Worm (Caenorhabditis elegans) whole organism, L1 larva: Measurements from ENCODE around the gene ZC168.2.
A peak's percentile ranks its signal among the peaks of the same experiment; 100 is the strongest.

ENCODE experiments used
- C04F5.9 ChIP-seq: sonication (generic microtip); optimal IDR thresholded peaks from 2 replicates; lab custom pipeline; 2016; ENCODE audit warnings: missing genetic modification characterization, missing compliant biosample characterization
- aly-2 ChIP-seq: fragments of 150-350 bp; optimal IDR thresholded peaks from 2 replicates; lab custom pipeline; 2014; ENCODE audit warnings: missing biosample characterization, missing genetic modification characterization
- ama-1 ChIP-seq: fragments of 150-350 bp; optimal IDR thresholded peaks from 2 replicates; lab custom pipeline; 2014
- blmp-1 ChIP-seq: fragments of 150-350 bp; optimal IDR thresholded peaks from 2 replicates; lab custom pipeline; 2014; ENCODE audit warnings: missing biosample characterization, missing genetic modification characterization
- ceh-63 ChIP-seq: fragments of 200-800 bp; sonication (Bioruptor generic); optimal IDR thresholded peaks from 2 replicates; lab custom pipeline; 2018; ENCODE audit warnings: mild to moderate bottlenecking, missing genetic modification characterization, missing compliant biosample characterization
- ceh-8 ChIP-seq: fragments of 200-800 bp; sonication (Bioruptor generic); optimal IDR thresholded peaks from 2 replicates; lab custom pipeline; 2018; ENCODE audit warnings: mild to moderate bottlenecking, missing genetic modification characterization, moderate library complexity, missing compliant biosample characterization
- ceh-88 ChIP-seq: fragments of 200-800 bp; sonication (Bioruptor generic); IDR thresholded peaks from 2 replicates; pipeline ENCODE4 v1.3.6; 2022; ENCODE audit warnings: missing genetic modification characterization, missing compliant biosample characterization
- ces-1 ChIP-seq: fragments of 150-350 bp; optimal IDR thresholded peaks from 2 replicates; lab custom pipeline; 2014; ENCODE audit warnings: missing biosample characterization, missing genetic modification reagents, missing genetic modification characterization
- dpl-1 ChIP-seq, 3 experiments: fragments of 150-350 bp in 2 of 3; sonication (generic microtip) in 1 of 3; optimal IDR thresholded peaks; 2 replicates each; lab custom pipeline; 2014 to 2017; ENCODE audit warnings: missing biosample characterization in 3 of 3, missing genetic modification characterization in 3 of 3, missing genetic modification reagents in 3 of 3
- dsc-1 ChIP-seq: sonication (generic microtip); optimal IDR thresholded peaks from 2 replicates; lab custom pipeline; 2016; ENCODE audit warnings: mild to moderate bottlenecking, missing genetic modification characterization, missing compliant biosample characterization
- efl-1 ChIP-seq, 4 experiments: fragments of 150-350 bp; optimal IDR thresholded peaks in 3 of 4; peaks in 1 of 4; 1 replicate in 1 of 4; 2 replicates in 3 of 4; lab custom pipeline; 2014; ENCODE audit warnings: missing biosample characterization in 2 of 4, missing genetic modification characterization in 2 of 4, missing genetic modification reagents in 2 of 4
- egl-13 ChIP-seq: sonication (generic microtip); optimal IDR thresholded peaks from 2 replicates; lab custom pipeline; 2016; ENCODE audit warnings: missing genotype, missing genetic modification reagents, missing genetic modification characterization, missing compliant biosample characterization
- elt-3 ChIP-seq, 6 experiments: fragments of 150-350 bp in 1 of 6; sonication (generic microtip); optimal IDR thresholded peaks; 2 replicates each; lab custom pipeline; 2017 to 2018; ENCODE audit warnings: missing biosample characterization in 6 of 6, missing genetic modification characterization in 6 of 6, inconsistent platforms in 1 of 6
- ets-5 ChIP-seq: fragments of 200-800 bp; sonication (Bioruptor generic); IDR thresholded peaks from 2 replicates; pipeline ENCODE4 v1.3.6; 2022; ENCODE audit warnings: missing genetic modification characterization, missing compliant biosample characterization
- fkh-10 ChIP-seq: sonication (generic microtip); optimal IDR thresholded peaks from 2 replicates; lab custom pipeline; 2017; ENCODE audit warnings: missing biosample characterization, missing genetic modification reagents, missing genetic modification characterization
- fkh-4 ChIP-seq: sonication (generic microtip); optimal IDR thresholded peaks from 2 replicates; lab custom pipeline; 2016; ENCODE audit warnings: missing compliant biosample characterization, missing genetic modification characterization, borderline replicate concordance
- hlh-4 ChIP-seq: sonication (generic microtip); optimal IDR thresholded peaks from 2 replicates; lab custom pipeline; 2016; ENCODE audit warnings: mild to moderate bottlenecking, missing genetic modification characterization, missing compliant biosample characterization
- irx-1 ChIP-seq: sonication (generic microtip); optimal IDR thresholded peaks from 2 replicates; lab custom pipeline; 2016; ENCODE audit warnings: missing genetic modification characterization, missing compliant biosample characterization
- jun-1 ChIP-seq: fragments of 150-350 bp; optimal IDR thresholded peaks from 2 replicates; lab custom pipeline; 2014; ENCODE audit warnings: missing biosample characterization, missing genetic modification reagents, missing genetic modification characterization
- lin-14 ChIP-seq: fragments of 200-800 bp; sonication (Bioruptor generic); optimal IDR thresholded peaks from 2 replicates; lab custom pipeline; 2018; ENCODE audit warnings: mild to moderate bottlenecking, missing genetic modification characterization, moderate library complexity, missing compliant biosample characterization
- lin-15B ChIP-seq: fragments of 150-350 bp; sonication (generic microtip); optimal IDR thresholded peaks from 3 replicates; lab custom pipeline; 2014; ENCODE audit warnings: missing biosample characterization, missing genetic modification characterization
- lin-35 ChIP-seq, 2 experiments: fragments of 150-350 bp; optimal IDR thresholded peaks; 2 replicates each; lab custom pipeline; 2014; ENCODE audit warnings: missing biosample characterization in 2 of 2, missing genetic modification characterization in 2 of 2, missing genetic modification reagents in 2 of 2
- lsy-2 ChIP-seq, 2 experiments: fragments of 150-350 bp; optimal IDR thresholded peaks; 2 replicates each; lab custom pipeline; 2014; ENCODE audit warnings: missing biosample characterization in 2 of 2, missing genetic modification characterization in 2 of 2
- mab-9 ChIP-seq: fragments of 200-800 bp; sonication (Bioruptor generic); IDR thresholded peaks from 2 replicates; pipeline ENCODE4 v1.3.6; 2022; ENCODE audit warnings: missing genetic modification reagents, missing genetic modification characterization, missing compliant biosample characterization
- nhr-19 ChIP-seq: fragments of 200-800 bp; sonication (Bioruptor generic); conservative IDR thresholded peaks from 2 replicates; pipeline ENCODE4 v1.3.6; 2022; ENCODE audit warnings: missing genetic modification characterization, missing compliant biosample characterization
- nhr-20 ChIP-seq: sonication (generic microtip); optimal IDR thresholded peaks from 2 replicates; lab custom pipeline; 2016; ENCODE audit warnings: mild to moderate bottlenecking, missing genetic modification characterization, missing compliant biosample characterization
- nhr-47 ChIP-seq: sonication (generic microtip); optimal IDR thresholded peaks from 2 replicates; lab custom pipeline; 2016; ENCODE audit warnings: mild to moderate bottlenecking, missing genetic modification characterization, moderate library complexity, missing compliant biosample characterization
- nhr-71 ChIP-seq: sonication (generic microtip); optimal IDR thresholded peaks from 2 replicates; lab custom pipeline; 2016; ENCODE audit warnings: mild to moderate bottlenecking, missing genetic modification characterization, moderate library complexity, missing compliant biosample characterization
- nhr-76 ChIP-seq: sonication (generic microtip); optimal IDR thresholded peaks from 2 replicates; lab custom pipeline; 2017; ENCODE audit warnings: missing biosample characterization, missing genetic modification characterization
- nhr-77 ChIP-seq: fragments of 150-350 bp; optimal IDR thresholded peaks from 2 replicates; lab custom pipeline; 2014; ENCODE audit warnings: missing biosample characterization, missing genetic modification characterization
- nhr-85 ChIP-seq: sonication (generic microtip); peaks from one replicate; lab custom pipeline; 2016; ENCODE audit warnings: missing genetic modification characterization, inconsistent platforms, missing compliant biosample characterization
- nhr-90 ChIP-seq: sonication (generic microtip); optimal IDR thresholded peaks from 2 replicates; lab custom pipeline; 2016; ENCODE audit warnings: mild to moderate bottlenecking, missing genetic modification characterization, missing compliant biosample characterization; ENCODE audit not compliant: poor library complexity
- pag-3 ChIP-seq: sonication (generic microtip); optimal IDR thresholded peaks from 2 replicates; lab custom pipeline; 2017; ENCODE audit warnings: missing genetic modification characterization, mild to moderate bottlenecking, missing compliant biosample characterization, antibody characterized with exemption, borderline replicate concordance; ENCODE audit not compliant: insufficient read depth
- pax-3 ChIP-seq: fragments of 200-800 bp; sonication (Bioruptor generic); optimal IDR thresholded peaks from 2 replicates; lab custom pipeline; 2018; ENCODE audit warnings: mild to moderate bottlenecking, missing genetic modification characterization, moderate library complexity, missing compliant biosample characterization
- pqm-1 ChIP-seq: sonication (generic microtip); optimal IDR thresholded peaks from 3 replicates; lab custom pipeline; 2017; ENCODE audit warnings: missing biosample characterization, missing genetic modification characterization
- rnt-1 ChIP-seq: sonication (generic microtip); optimal IDR thresholded peaks from 2 replicates; lab custom pipeline; 2016; ENCODE audit warnings: mild to moderate bottlenecking, missing genetic modification characterization, moderate library complexity, missing compliant biosample characterization
- skn-1 ChIP-seq: fragments of 150-350 bp; optimal IDR thresholded peaks from 2 replicates; lab custom pipeline; 2014; ENCODE audit warnings: missing biosample characterization, missing genetic modification characterization
- snpc-4 ChIP-seq: fragments of 150-350 bp; optimal IDR thresholded peaks from 2 replicates; lab custom pipeline; 2014; ENCODE audit warnings: missing biosample characterization, missing genetic modification characterization
- snu-23 ChIP-seq: sonication (generic microtip); optimal IDR thresholded peaks from 2 replicates; lab custom pipeline; 2016; ENCODE audit warnings: missing genetic modification characterization, missing compliant biosample characterization
- sox-4 ChIP-seq: sonication (generic microtip); optimal IDR thresholded peaks from 2 replicates; lab custom pipeline; 2016; ENCODE audit warnings: missing genetic modification characterization, missing compliant biosample characterization
- swsn-7 ChIP-seq: sonication (generic microtip); optimal IDR thresholded peaks from 2 replicates; lab custom pipeline; 2016; ENCODE audit warnings: missing genetic modification characterization, missing compliant biosample characterization
- tbx-2 ChIP-seq: sonication (generic microtip); optimal IDR thresholded peaks from 2 replicates; lab custom pipeline; 2016; ENCODE audit warnings: missing genetic modification characterization, missing compliant biosample characterization
- unc-130 ChIP-seq: fragments of 150-350 bp; optimal IDR thresholded peaks from 2 replicates; lab custom pipeline; 2017; ENCODE audit warnings: missing biosample characterization, missing genetic modification characterization, inconsistent platforms
- unc-86 ChIP-seq: sonication (generic microtip); optimal IDR thresholded peaks from 2 replicates; lab custom pipeline; 2016; ENCODE audit warnings: missing genetic modification characterization, missing compliant biosample characterization
- vab-15 ChIP-seq: sonication (generic microtip); optimal IDR thresholded peaks from 2 replicates; lab custom pipeline; 2017; ENCODE audit warnings: missing genotype, mild to moderate bottlenecking, missing genetic modification characterization, missing compliant biosample characterization
- xbp-1 ChIP-seq: sonication (generic microtip); optimal IDR thresholded peaks from 2 replicates; lab custom pipeline; 2016; ENCODE audit warnings: missing genetic modification characterization, missing compliant biosample characterization
- zip-4 ChIP-seq: fragments of 200-800 bp; sonication (Bioruptor generic); optimal IDR thresholded peaks from 2 replicates; lab custom pipeline; 2018; ENCODE audit warnings: mild to moderate bottlenecking, missing genetic modification characterization, moderate library complexity, missing compliant biosample characterization
- ztf-11 ChIP-seq, 2 experiments: sonication (generic microtip); optimal IDR thresholded peaks; 2 replicates each; lab custom pipeline; 2016 to 2017; ENCODE audit warnings: missing genetic modification characterization in 2 of 2, missing biosample characterization in 1 of 2, missing compliant biosample characterization in 1 of 2

The ZC168.2 gene

DNA sequence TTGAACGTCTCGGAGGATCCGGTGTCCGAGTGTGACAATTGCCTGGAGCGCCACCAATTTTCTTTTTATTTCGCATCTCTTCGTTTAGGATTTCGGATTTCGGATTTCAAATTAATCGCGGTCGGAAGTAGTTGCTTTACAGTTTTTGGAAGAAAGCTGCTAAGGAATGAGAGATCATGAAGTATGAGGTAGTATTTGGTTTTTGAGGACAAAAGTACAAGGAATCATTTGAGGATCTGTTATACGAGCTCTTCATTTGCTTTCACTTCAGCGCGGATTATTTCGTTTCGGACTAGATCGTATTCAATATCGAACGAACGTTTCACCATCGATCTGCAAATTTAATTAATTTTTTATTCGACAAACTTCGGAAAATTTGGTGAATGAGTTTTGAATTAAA lies 28.2 kb upstream of the ZC168.2 start, which contains the start of gene R102.11:
Gene R102.11, minus strand, starts transcription at position 101 of the 400 bp plus-strand sequence.
- no peak for TF ChIP-seq fkh-10
- no peak for TF ChIP-seq lin-15B (tag; lab: Kevin White, UChicago)
- no peak for TF ChIP-seq rnt-1
- no peak for TF ChIP-seq nhr-90 (tag; lab: Kevin White, UChicago)
- no peak for TF ChIP-seq nhr-76 (tag; lab: Kevin White, UChicago)
- no peak for TF ChIP-seq elt-3 (tag; optimal IDR thresholded peaks at IDR 0.05; lab: Kevin White, UChicago)
- TF ChIP-seq ceh-8 (GFP tag; lab: Kevin White, UChicago) = no peak
- TF ChIP-seq aly-2 = no peak
- no peak for TF ChIP-seq nhr-19 (GFP tag; lab: Robert Waterston, UW)
- no peak for TF ChIP-seq hlh-4 (tag; lab: Kevin White, UChicago)
- TF ChIP-seq unc-130 (tag; lab: Kevin White, UChicago) = no peak
- TF ChIP-seq nhr-47 (tag; lab: Kevin White, UChicago) = no peak
- no peak for TF ChIP-seq jun-1 (tag; lab: Kevin White, UChicago)
- no peak for TF ChIP-seq pqm-1 (tag; lab: Kevin White, UChicago)

- TF ChIP-seq lsy-2 (tag; optimal IDR thresholded peaks at IDR 0.05; lab: Kevin White, UChicago) (peak in 1 of 2 experiments; percentile 67), ceh-8 (GFP tag; lab: Kevin White, UChicago) (no peak), ama-1 (lab: Kevin White, UChicago) (no peak), ces-1 (GFP tag; lab: Kevin White, UChicago) (no peak), nhr-90 (tag; lab: Kevin White, UChicago) (peak; percentile 21), ceh-63 (GFP tag; lab: Kevin White, UChicago) (no peak), blmp-1 (peak; percentile 61), swsn-7 (tag; lab: Kevin White, UChicago) (no peak), snu-23 (peak; percentile 37), aly-2 (no peak), egl-13 (tag; lab: Kevin White, UChicago) (no peak), nhr-20 (peak; percentile 58), C04F5.9 (tag; lab: Kevin White, UChicago) (no peak), tbx-2 (tag; lab: Kevin White, UChicago) (peak; percentile 36), lin-35 (GFP tag; optimal IDR thresholded peaks at IDR 0.05; lab: Kevin White, UChicago) (peak in 1 of 2 experiments; percentile 53), nhr-71 (tag; lab: Kevin White, UChicago) (peak; percentile 54), xbp-1 (no peak), ets-5 (GFP tag; lab: Robert Waterston, UW) (no peak), mab-9 (no peak), ceh-88 (GFP tag; lab: Robert Waterston, UW) (no peak), elt-3 (tag; optimal IDR thresholded peaks at IDR 0.05; lab: Kevin White, UChicago) (peak in 2 of 6 experiments; percentile 45 to 78), lin-14 (GFP tag; lab: Kevin White, UChicago) (peak; percentile 55), fkh-4 (tag; lab: Kevin White, UChicago) (no peak), efl-1 (optimal IDR thresholded peaks at IDR 0.05; lab: Kevin White, UChicago) (no peak), efl-1 (GFP tag; optimal IDR thresholded peaks at IDR 0.05 in 1 of 2; lab: Kevin White, UChicago) (peak in 1 of 2 experiments; percentile 51), zip-4 (GFP tag; lab: Kevin White, UChicago) (no peak), nhr-85 (peak; percentile 88), unc-86 (tag; lab: Kevin White, UChicago) (no peak)
These were observed 25.9 kb upstream of the ZC168.2 start for ce11 chrIV:10701866-10702458.

ce11 chrIV:10705176-10705575 lies 22.7 kb upstream of the ZC168.2 start, which contains the start of gene R102.10:
R102.10 (plus strand) TSS chrIV:10705476.
- no peak for TF ChIP-seq pax-3 (tag; lab: Kevin White, UChicago)
- TF ChIP-seq dpl-1 (GFP tag; optimal IDR thresholded peaks at IDR 0.05; lab: Kevin White, UChicago) = no peak
- no peak for TF ChIP-seq nhr-77 (tag; lab: Kevin White, UChicago)
- no peak for TF ChIP-seq xbp-1
- TF ChIP-seq elt-3 (tag; optimal IDR thresholded peaks at IDR 0.05; lab: Kevin White, UChicago) = no peak
- no peak for TF ChIP-seq pag-3
- TF ChIP-seq sox-4 (tag; lab: Kevin White, UChicago) = no peak
- no peak for TF ChIP-seq ces-1 (GFP tag; lab: Kevin White, UChicago)
- TF ChIP-seq skn-1 (tag; lab: Kevin White, UChicago) = no peak
- no peak for TF ChIP-seq lin-35 (GFP tag; optimal IDR thresholded peaks at IDR 0.05; lab: Kevin White, UChicago)
- no peak for TF ChIP-seq tbx-2 (tag; lab: Kevin White, UChicago)
- TF ChIP-seq snpc-4 (tag; lab: Kevin White, UChicago) = no peak
- no peak for TF ChIP-seq vab-15 (tag; lab: Kevin White, UChicago)
- TF ChIP-seq irx-1 = no peak
- no peak for TF ChIP-seq ztf-11 (tag; optimal IDR thresholded peaks at IDR 0.05; lab: Kevin White, UChicago)
- TF ChIP-seq dsc-1 = no peak
- TF ChIP-seq nhr-20 = no peak
- no peak for TF ChIP-seq jun-1 (tag; lab: Kevin White, UChicago)
- no peak for TF ChIP-seq nhr-47 (tag; lab: Kevin White, UChicago)
